Worm (Caenorhabditis elegans) whole organism, L2 larva: ENCODE data around the gene str-61.

ENCODE experiments used
- ama-1 ChIP-seq: fragments of 150-350 bp; optimal IDR thresholded peaks from 2 replicates; lab custom pipeline; 2018; ENCODE audit warnings: inconsistent platforms
- ceh-82 ChIP-seq: fragments of 150-350 bp; optimal IDR thresholded peaks from 2 replicates; lab custom pipeline; 2014; ENCODE audit warnings: missing biosample characterization, missing genetic modification characterization
- egl-27 ChIP-seq: sonication (generic microtip); optimal IDR thresholded peaks from 3 replicates; lab custom pipeline; 2017; ENCODE audit warnings: missing biosample characterization, missing genetic modification reagents, missing genetic modification characterization
- lin-39 ChIP-seq: fragments of 150-350 bp; optimal IDR thresholded peaks from 2 replicates; lab custom pipeline; 2014; ENCODE audit warnings: missing biosample characterization, missing genetic modification reagents, missing genetic modification characterization
- nhr-23 ChIP-seq: fragments of 150-350 bp; optimal IDR thresholded peaks from 2 replicates; lab custom pipeline; 2014; ENCODE audit warnings: missing biosample characterization, missing genetic modification reagents, missing genetic modification characterization
- skn-1 ChIP-seq: sonication (generic microtip); optimal IDR thresholded peaks from 2 replicates; lab custom pipeline; 2017; ENCODE audit warnings: missing biosample characterization, missing genetic modification characterization
- unc-39 ChIP-seq: fragments of 150-350 bp; optimal IDR thresholded peaks from 2 replicates; lab custom pipeline; 2014; ENCODE audit warnings: missing biosample characterization, missing genetic modification characterization

- TF ChIP-seq egl-27 (tag; lab: Kevin White, UChicago) (no peak), ama-1 (lab: Kevin White, UChicago) (no peak), skn-1 (no peak), unc-39 (tag; lab: Kevin White, UChicago) (no peak), ceh-82 (tag; lab: Kevin White, UChicago) (no peak), lin-39 (tag; lab: Kevin White, UChicago) (no peak), nhr-23 (tag; lab: Kevin White, UChicago) (no peak)
Measured at ce11 chrV:16697178-16697577, 26.1 kb upstream of the str-61 start, which contains the start of gene srw-41.
